Fruit fly (Drosophila melanogaster) whole organism, embryonic: ENCODE measurements around the gene CG6441.

Experiments
- Adf1 ChIP-seq: fragments of 200-800 bp; sonication (Bioruptor generic); IDR thresholded peaks from 2 replicates; pipeline ENCODE4 v1.3.6; 2022; ENCODE audit warnings: missing biosample characterization, missing genetic modification characterization
- Bteb2 ChIP-seq: fragments of 200-800 bp; sonication (Bioruptor generic); optimal IDR thresholded peaks from 2 replicates; lab custom pipeline; 2016; ENCODE audit warnings: missing biosample characterization, missing genetic modification characterization
- CG11093 ChIP-seq: fragments of 200-800 bp; sonication (Bioruptor generic); IDR thresholded peaks from 3 replicates; pipeline ENCODE4 v1.3.6; 2022; ENCODE audit warnings: missing biosample characterization, missing genetic modification characterization
- CG11560 ChIP-seq: fragments of 200-800 bp; sonication (Bioruptor generic); IDR thresholded peaks from 3 replicates; pipeline ENCODE4 v1.3.6; 2022; ENCODE audit warnings: missing biosample characterization, missing genetic modification characterization
- CG12104 ChIP-seq: fragments of 200-800 bp; sonication (Bioruptor generic); optimal IDR thresholded peaks from 3 replicates; lab custom pipeline; 2016; ENCODE audit warnings: missing biosample characterization, missing genetic modification characterization
- CG12299 ChIP-seq: fragments of 200-800 bp; sonication (Bioruptor generic); optimal IDR thresholded peaks from 2 replicates; lab custom pipeline; 2018; ENCODE audit warnings: missing biosample characterization, mild to moderate bottlenecking, missing genetic modification characterization
- CG13287 ChIP-seq: fragments of 200-800 bp; sonication (Bioruptor generic); IDR thresholded peaks from 2 replicates; pipeline ENCODE4 v1.3.6; 2022; ENCODE audit warnings: missing biosample characterization, missing genetic modification characterization; ENCODE audit not compliant: partially characterized antibody
- CG13775 ChIP-seq: fragments of 200-800 bp; sonication (Bioruptor generic); optimal IDR thresholded peaks from 3 replicates; lab custom pipeline; 2017; ENCODE audit warnings: missing biosample characterization, mild to moderate bottlenecking, missing genetic modification characterization
- CG1647 ChIP-seq: fragments of 200-800 bp; sonication (Bioruptor generic); optimal IDR thresholded peaks from 3 replicates; lab custom pipeline; 2016; ENCODE audit warnings: missing biosample characterization, missing genetic modification characterization
- CG18262 ChIP-seq: fragments of 200-800 bp; optimal IDR thresholded peaks from 3 replicates; lab custom pipeline; 2019; ENCODE audit warnings: missing biosample characterization, mild to moderate bottlenecking, missing genetic modification characterization, moderate library complexity
- CG31224 ChIP-seq: fragments of 200-800 bp; sonication (Bioruptor generic); IDR thresholded peaks from 2 replicates; pipeline ENCODE4 v1.3.6; 2022; ENCODE audit warnings: missing biosample characterization, missing genetic modification characterization
- CG31365 ChIP-seq: fragments of 200-800 bp; sonication (Bioruptor generic); optimal IDR thresholded peaks from 2 replicates; lab custom pipeline; 2018; ENCODE audit warnings: missing biosample characterization, mild to moderate bottlenecking, missing genetic modification characterization
- CG34422 ChIP-seq: fragments of 200-800 bp; sonication (Bioruptor generic); IDR thresholded peaks from 3 replicates; pipeline ENCODE4 v1.3.6; 2022; ENCODE audit warnings: missing biosample characterization, missing genetic modification characterization
- CG4854 ChIP-seq: fragments of 200-800 bp; sonication (Bioruptor generic); optimal IDR thresholded peaks from 2 replicates; lab custom pipeline; 2016; ENCODE audit warnings: missing biosample characterization, missing genetic modification characterization, inconsistent platforms
- CG7556 ChIP-seq: fragments of 200-800 bp; sonication (Bioruptor generic); optimal IDR thresholded peaks from 2 replicates; lab custom pipeline; 2017; ENCODE audit warnings: missing biosample characterization, mild to moderate bottlenecking, missing genetic modification characterization
- CG8388 ChIP-seq: fragments of 200-800 bp; sonication (Bioruptor generic); optimal IDR thresholded peaks from 2 replicates; lab custom pipeline; 2019; ENCODE audit warnings: missing biosample characterization, mild to moderate bottlenecking, missing genetic modification characterization, moderate library complexity
- CG9437 ChIP-seq: fragments of 200-800 bp; sonication (Bioruptor generic); optimal IDR thresholded peaks from 2 replicates; lab custom pipeline; 2018; ENCODE audit warnings: missing biosample characterization, mild to moderate bottlenecking, missing genetic modification characterization
- CG9727 ChIP-seq: fragments of 200-800 bp; sonication (Bioruptor generic); optimal IDR thresholded peaks from 3 replicates; lab custom pipeline; 2017; ENCODE audit warnings: missing biosample characterization, mild to moderate bottlenecking, missing genetic modification characterization
- CG9797 ChIP-seq: fragments of 200-800 bp; sonication (Bioruptor generic); optimal IDR thresholded peaks from 3 replicates; lab custom pipeline; 2018; ENCODE audit warnings: missing biosample characterization, mild to moderate bottlenecking, missing genetic modification characterization
- CG9817 ChIP-seq: fragments of 200-800 bp; sonication (Bioruptor generic); optimal IDR thresholded peaks from 2 replicates; lab custom pipeline; 2018; ENCODE audit warnings: missing biosample characterization, mild to moderate bottlenecking, missing genetic modification characterization, moderate library complexity
- Deaf1 ChIP-seq: fragments of 200-800 bp; optimal IDR thresholded peaks from 3 replicates; lab custom pipeline; 2019; ENCODE audit warnings: missing biosample characterization, mild to moderate bottlenecking, missing genetic modification characterization, moderate library complexity
- Ets65A ChIP-seq: fragments of 200-800 bp; sonication (Bioruptor generic); peaks from one replicate; lab custom pipeline; 2016; ENCODE audit warnings: missing biosample characterization, missing genetic modification characterization
- Fer2 ChIP-seq: fragments of 200-800 bp; sonication (Bioruptor generic); optimal IDR thresholded peaks from 2 replicates; lab custom pipeline; 2018; ENCODE audit warnings: missing biosample characterization, mild to moderate bottlenecking, missing genetic modification characterization, moderate library complexity
- HmgD ChIP-seq: fragments of 200-800 bp; sonication (Bioruptor generic); optimal IDR thresholded peaks from 3 replicates; lab custom pipeline; 2016; ENCODE audit warnings: missing biosample characterization, missing genetic modification characterization
- MTF-1 ChIP-seq: fragments of 200-800 bp; sonication (Bioruptor generic); optimal IDR thresholded peaks from 2 replicates; lab custom pipeline; 2018; ENCODE audit warnings: missing biosample characterization, mild to moderate bottlenecking, missing genetic modification characterization, borderline replicate concordance
- NfI ChIP-seq: fragments of 200-800 bp; sonication (Bioruptor generic); optimal IDR thresholded peaks from 3 replicates; lab custom pipeline; 2018; ENCODE audit warnings: missing biosample characterization, mild to moderate bottlenecking, missing genetic modification characterization, moderate library complexity
- Opbp ChIP-seq: fragments of 200-800 bp; sonication (Bioruptor generic); IDR thresholded peaks from 3 replicates; pipeline ENCODE4 v1.3.6; 2022; ENCODE audit warnings: missing biosample characterization, missing genetic modification characterization; ENCODE audit not compliant: partially characterized antibody
- Optix ChIP-seq: fragments of 200-800 bp; sonication (Bioruptor generic); IDR thresholded peaks from 3 replicates; pipeline ENCODE4 v1.3.6; 2022; ENCODE audit warnings: missing biosample characterization, missing genetic modification characterization
- Rx ChIP-seq: fragments of 200-800 bp; sonication (Bioruptor generic); IDR thresholded peaks from 2 replicates; pipeline ENCODE4 v1.3.6; 2022; ENCODE audit warnings: missing biosample characterization, missing genetic modification characterization
- Stat92E ChIP-seq, 3 experiments: fragments of >200 bp in 2 of 3; fragments of 200-800 bp in 1 of 3; sonication (Bioruptor generic) in 1 of 3; optimal IDR thresholded peaks; 2 replicates each; lab custom pipeline; 2017 to 2019; ENCODE audit warnings: missing biosample characterization in 3 of 3, missing genetic modification characterization in 3 of 3, mild to moderate bottlenecking in 1 of 3, moderate library complexity in 1 of 3
- Usf ChIP-seq: fragments of 200-800 bp; sonication (Bioruptor generic); optimal IDR thresholded peaks from 2 replicates; lab custom pipeline; 2017; ENCODE audit warnings: missing genotype, missing biosample characterization, missing genetic modification characterization
- Xrp1 ChIP-seq: fragments of 200-800 bp; sonication (Bioruptor generic); IDR thresholded peaks from 2 replicates; pipeline ENCODE4 v1.3.6; 2022; ENCODE audit warnings: missing biosample characterization, missing genetic modification characterization
- chinmo ChIP-seq: fragments of 200-800 bp; sonication (Bioruptor generic); IDR thresholded peaks from 4 replicates; pipeline ENCODE4 v1.3.6; 2022; ENCODE audit warnings: missing biosample characterization, missing genetic modification characterization; ENCODE audit not compliant: partially characterized antibody
- crp ChIP-seq, 2 experiments: fragments of 200-800 bp; sonication (Bioruptor generic); optimal IDR thresholded peaks; 2 replicates in 1 of 2; 3 replicates in 1 of 2; lab custom pipeline; 2017; ENCODE audit warnings: missing biosample characterization in 2 of 2, missing genetic modification characterization in 2 of 2, mild to moderate bottlenecking in 1 of 2, moderate library complexity in 1 of 2
- gro ChIP-seq: fragments of 200-800 bp; sonication (Bioruptor generic); optimal IDR thresholded peaks from 2 replicates; lab custom pipeline; 2016; ENCODE audit warnings: missing biosample characterization, missing genetic modification characterization
- h ChIP-seq: fragments of >200 bp; optimal IDR thresholded peaks from 2 replicates; lab custom pipeline; 2017
- hkb ChIP-seq, 2 experiments: fragments of 200-800 bp in 1 of 2; fragments of >200 bp in 1 of 2; sonication (Bioruptor generic) in 1 of 2; IDR thresholded peaks in 1 of 2; optimal IDR thresholded peaks in 1 of 2; 2 replicates each; pipeline versions ENCODE4 v1.3.6 to Lab custom; 2017 to 2022; ENCODE audit warnings: missing biosample characterization in 1 of 2, missing genetic modification characterization in 1 of 2
- jing ChIP-seq: fragments of 200-800 bp; sonication (Bioruptor generic); optimal IDR thresholded peaks from 2 replicates; lab custom pipeline; 2018; ENCODE audit warnings: missing biosample characterization, mild to moderate bottlenecking, missing genetic modification characterization
- nau ChIP-seq: fragments of 200-800 bp; sonication (Bioruptor generic); optimal IDR thresholded peaks from 3 replicates; lab custom pipeline; 2017; ENCODE audit warnings: missing biosample characterization, mild to moderate bottlenecking, missing genetic modification characterization, missing genetic modification reagents
- nerfin-2 ChIP-seq: fragments of 200-800 bp; sonication (Bioruptor generic); IDR thresholded peaks from 2 replicates; pipeline ENCODE4 v1.3.6; 2022; ENCODE audit warnings: missing biosample characterization, missing genetic modification characterization; ENCODE audit not compliant: partially characterized antibody
- oc ChIP-seq: fragments of 200-800 bp; sonication (Bioruptor generic); optimal IDR thresholded peaks from 2 replicates; lab custom pipeline; 2018; ENCODE audit warnings: missing biosample characterization, mild to moderate bottlenecking, missing genetic modification characterization, moderate library complexity
- onecut ChIP-seq: fragments of 200-800 bp; sonication (Bioruptor generic); IDR thresholded peaks from 2 replicates; pipeline ENCODE4 v1.3.6; 2022; ENCODE audit warnings: missing biosample characterization, missing genetic modification characterization
- pho ChIP-seq: fragments of 200-800 bp; sonication (Bioruptor generic); optimal IDR thresholded peaks from 2 replicates; lab custom pipeline; 2016; ENCODE audit warnings: missing biosample characterization, missing genetic modification characterization
- pnt ChIP-seq: fragments of 200-800 bp; sonication (Bioruptor generic); optimal IDR thresholded peaks from 3 replicates; lab custom pipeline; 2016; ENCODE audit warnings: missing biosample characterization, missing genetic modification characterization
- pzg ChIP-seq: fragments of 200-800 bp; sonication (Bioruptor generic); optimal IDR thresholded peaks from 3 replicates; lab custom pipeline; 2018; ENCODE audit warnings: missing biosample characterization, mild to moderate bottlenecking, missing genetic modification characterization, moderate library complexity
- toy ChIP-seq: fragments of 200-800 bp; sonication (Bioruptor generic); IDR thresholded peaks from 2 replicates; pipeline ENCODE4 v1.3.6; 2022; ENCODE audit warnings: missing biosample characterization, missing genetic modification characterization
- unpg ChIP-seq: fragments of 200-800 bp; sonication (Bioruptor generic); optimal IDR thresholded peaks from 3 replicates; lab custom pipeline; 2018; ENCODE audit warnings: missing biosample characterization, mild to moderate bottlenecking, missing genetic modification characterization, moderate library complexity
- usp ChIP-seq: fragments of >200 bp; optimal IDR thresholded peaks from 2 replicates; lab custom pipeline; 2017; ENCODE audit warnings: missing biosample characterization, missing genetic modification characterization
- vfl ChIP-seq: fragments of 200-800 bp; sonication (Bioruptor generic); optimal IDR thresholded peaks from 2 replicates; lab custom pipeline; 2016; ENCODE audit warnings: missing biosample characterization, missing genetic modification characterization
- vvl ChIP-seq: fragments of 200-800 bp; sonication (Bioruptor generic); IDR thresholded peaks from 2 replicates; pipeline ENCODE4 v1.3.6; 2022; ENCODE audit warnings: missing biosample characterization, missing genetic modification characterization

Gene CG6441

dm6 chr2L:7512860-7513259 is 38.4 kb downstream of the CG6441 start (continued):
- TF ChIP-seq Optix (GFP tag; lab: Robert Waterston, UW), result peak; percentile 75
- peak; percentile 96 for TF ChIP-seq Ets65A (GFP tag; lab: Kevin White, UChicago)
- TF ChIP-seq CG4854 (GFP tag; lab: Kevin White, UChicago), result peak; percentile 45
- peak; percentile 67 for TF ChIP-seq Rx (GFP tag; lab: Robert Waterston, UW)
- TF ChIP-seq oc, result no peak
- no peak for TF ChIP-seq toy (GFP tag; lab: Robert Waterston, UW)
- TF ChIP-seq CG11560 (tag; lab: Robert Waterston, UW), result peak; percentile 42; the same call in 1 of the 3 replicates
- TF ChIP-seq Usf (GFP tag; lab: Kevin White, UChicago), result peak; percentile 24
- peak; percentile 13 for TF ChIP-seq jing (GFP tag; lab: Kevin White, UChicago)
- TF ChIP-seq CG11093 (GFP tag; lab: Robert Waterston, UW), result peak; percentile 51; the same call in 1 of the 3 replicates
- no peak for TF ChIP-seq Opbp (GFP tag; lab: Robert Waterston, UW)
- no peak for TF ChIP-seq hkb (optimal IDR thresholded peaks at IDR 0.05; lab: Kevin White, UChicago)
- TF ChIP-seq hkb (GFP tag; IDR thresholded peaks at IDR 0.05; lab: Robert Waterston, UW), result peak; percentile 74
- peak; percentile 57 for TF ChIP-seq unpg (GFP tag; lab: Kevin White, UChicago)
- peak; percentile 36 for TF ChIP-seq nau
- peak; percentile 47 for TF ChIP-seq MTF-1 (GFP tag; lab: Kevin White, UChicago)
- TF ChIP-seq pho (GFP tag; lab: Kevin White, UChicago), result peak; percentile 66
- no peak for TF ChIP-seq h (lab: Kevin White, UChicago)
- no peak for TF ChIP-seq Adf1 (GFP tag; lab: Robert Waterston, UW)
- TF ChIP-seq CG7556 (GFP tag; lab: Kevin White, UChicago), result peak; percentile 81
- TF ChIP-seq CG9437 (GFP tag; lab: Kevin White, UChicago), result peak; percentile 41
- peak; percentile 79 for TF ChIP-seq CG34422 (GFP tag; lab: Robert Waterston, UW)
- no peak for TF ChIP-seq CG9797 (GFP tag; lab: Kevin White, UChicago)
- peak; percentile 52 for TF ChIP-seq NfI (GFP tag; lab: Kevin White, UChicago)
- TF ChIP-seq crp (GFP tag; optimal IDR thresholded peaks at IDR 0.05; lab: Kevin White, UChicago), result no peak
- TF ChIP-seq CG8388, result peak; percentile 66
- TF ChIP-seq CG13287 (GFP tag; lab: Robert Waterston, UW), result no peak
- peak; percentile 62 for TF ChIP-seq Fer2 (tag; lab: Kevin White, UChicago)
- peak; percentile 44 for TF ChIP-seq vfl (GFP tag; lab: Kevin White, UChicago)
- TF ChIP-seq CG9727 (GFP tag; lab: Kevin White, UChicago), result peak; percentile 85
- no peak for TF ChIP-seq pzg (GFP tag; lab: Kevin White, UChicago)
- peak; percentile 87 for TF ChIP-seq vvl
- TF ChIP-seq CG31224 (GFP tag; lab: Robert Waterston, UW), result peak; percentile 54
- peak; percentile 66 for TF ChIP-seq CG13775 (GFP tag; lab: Kevin White, UChicago)
- TF ChIP-seq gro (GFP tag; lab: Kevin White, UChicago), result peak; percentile 52
- peak; percentile 84 for TF ChIP-seq CG18262 (tag; lab: Kevin White, UChicago)
- peak; percentile 51 for TF ChIP-seq CG12299 (tag; lab: Kevin White, UChicago)
- TF ChIP-seq Xrp1 (GFP tag; lab: Robert Waterston, UW), result peak; percentile 91
- TF ChIP-seq Bteb2, result peak; percentile 41
- peak; percentile 24 for TF ChIP-seq CG12104 (GFP tag; lab: Kevin White, UChicago)
- peak; percentile 31 for TF ChIP-seq Deaf1 (tag; lab: Kevin White, UChicago)
- TF ChIP-seq nerfin-2, result no peak
- no peak for TF ChIP-seq chinmo (GFP tag; lab: Robert Waterston, UW)
- TF ChIP-seq CG31365 (tag; lab: Kevin White, UChicago), result peak; percentile 53
- TF ChIP-seq Stat92E (GFP tag; optimal IDR thresholded peaks at IDR 0.05; lab: Kevin White, UChicago), result no peak
- no peak for TF ChIP-seq usp
- peak; percentile 51 for TF ChIP-seq CG1647 (GFP tag; lab: Kevin White, UChicago)
- TF ChIP-seq onecut (GFP tag; lab: Robert Waterston, UW), result peak; percentile 70
- peak; percentile 22 for TF ChIP-seq HmgD (GFP tag; lab: Kevin White, UChicago)
- TF ChIP-seq CG9817 (tag; lab: Kevin White, UChicago), result peak; percentile 51
- peak; percentile 84 for TF ChIP-seq pnt (GFP tag; lab: Kevin White, UChicago)
